Worm (Caenorhabditis elegans) whole organism, L3 larva: ENCODE measurements around the gene F38B6.3.

ENCODE experiments used
- ZK546.5 ChIP-seq: sonication (generic microtip); optimal IDR thresholded peaks from 2 replicates; lab custom pipeline; 2017; ENCODE audit warnings: missing biosample characterization, missing genetic modification characterization
- ama-1 ChIP-seq: fragments of 150-350 bp; optimal IDR thresholded peaks from 2 replicates; lab custom pipeline; 2018
- jun-1 ChIP-seq: fragments of 150-350 bp; optimal IDR thresholded peaks from 2 replicates; lab custom pipeline; 2014; ENCODE audit warnings: missing biosample characterization, missing genetic modification reagents, missing genetic modification characterization
- lin-15B ChIP-seq: fragments of 150-350 bp; optimal IDR thresholded peaks from 2 replicates; lab custom pipeline; 2014; ENCODE audit warnings: missing biosample characterization, missing genetic modification characterization
- lin-39 ChIP-seq: fragments of 150-350 bp; optimal IDR thresholded peaks from 2 replicates; lab custom pipeline; 2018; ENCODE audit warnings: missing biosample characterization, missing genetic modification reagents, missing genetic modification characterization
- lsy-12 ChIP-seq: sonication (generic microtip); optimal IDR thresholded peaks from 2 replicates; lab custom pipeline; 2016; ENCODE audit warnings: mild to moderate bottlenecking, missing genetic modification characterization, missing compliant biosample characterization
- mdl-1 ChIP-seq: fragments of 150-350 bp; optimal IDR thresholded peaks from 2 replicates; lab custom pipeline; 2014; ENCODE audit warnings: missing biosample characterization, missing genetic modification characterization
- pqm-1 ChIP-seq: fragments of 150-350 bp; optimal IDR thresholded peaks from 2 replicates; lab custom pipeline; 2017; ENCODE audit warnings: missing biosample characterization, missing genetic modification characterization, inconsistent platforms
- sea-2 ChIP-seq: fragments of 150-350 bp; sonication (generic microtip); optimal IDR thresholded peaks from 4 replicates; lab custom pipeline; 2014; ENCODE audit warnings: missing biosample characterization, missing genetic modification reagents, missing genetic modification characterization

DNA sequence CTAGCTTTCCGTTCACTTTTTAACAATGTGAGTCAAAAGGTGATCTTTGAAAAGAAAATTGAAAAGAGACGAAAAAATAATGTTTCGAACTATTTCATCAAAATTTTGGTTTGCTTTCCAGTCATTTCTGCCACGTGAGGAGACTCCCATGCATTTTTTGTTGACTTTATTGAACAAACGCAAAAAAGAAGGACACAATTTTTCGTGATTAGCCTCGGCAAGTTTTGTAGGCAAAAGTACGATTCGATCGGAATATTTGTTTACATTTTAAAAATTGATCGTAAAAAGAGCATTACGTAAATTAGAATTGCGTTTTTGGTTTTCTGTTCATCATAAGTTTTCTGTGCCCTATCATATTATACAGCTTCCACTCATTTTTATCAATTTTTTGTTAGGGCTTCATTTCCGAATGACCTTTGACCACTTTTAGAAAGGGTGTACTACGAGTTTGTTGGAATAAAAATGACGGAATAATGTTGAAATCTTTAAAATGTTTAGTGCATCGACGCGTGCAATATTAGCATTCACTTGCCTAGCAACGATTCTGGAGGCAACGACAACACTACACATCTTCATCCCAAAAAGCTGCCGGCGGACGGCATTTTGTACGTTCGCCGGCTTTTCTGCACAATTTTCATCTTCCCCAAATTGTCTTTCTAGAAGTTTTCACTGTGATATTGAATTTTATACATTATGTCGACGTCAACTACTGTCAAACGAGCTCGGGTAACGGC lies 48.3 kb upstream of the F38B6.3 start, which contains the start of gene C56E10.3:
- TF ChIP-seq lin-39 (tag; lab: Kevin White, UChicago), result no peak
- TF ChIP-seq mdl-1 (tag; lab: Kevin White, UChicago), result no peak
- no peak for TF ChIP-seq ZK546.5
- TF ChIP-seq lsy-12 (tag; lab: Kevin White, UChicago), result no peak
- TF ChIP-seq lin-15B (tag; lab: Kevin White, UChicago), result no peak
- TF ChIP-seq sea-2 (GFP tag; lab: Kevin White, UChicago), result no peak
- no peak for TF ChIP-seq jun-1 (tag; lab: Kevin White, UChicago)
- no peak for TF ChIP-seq ama-1 (lab: Kevin White, UChicago)
- peak; percentile 76 for TF ChIP-seq pqm-1 (tag; lab: Kevin White, UChicago)
